Worm (Caenorhabditis elegans) whole organism, late embryonic: ENCODE data around the gene nhr-190.
A peak's percentile ranks its signal among the peaks of the same experiment; 100 is the strongest.
"Not testable (repeated sequence)": the region's sequence is repeated elsewhere in the genome, so short reads cannot be mapped to it uniquely, and the experiment has no call there.

Experiments
- C08G9.2 ChIP-seq: sonication (generic microtip); optimal IDR thresholded peaks from 2 replicates; lab custom pipeline; 2016; ENCODE audit warnings: mild to moderate bottlenecking, missing genetic modification characterization, moderate library complexity, missing compliant biosample characterization
- C38D4.7 ChIP-seq: fragments of 200-800 bp; sonication (Bioruptor generic); optimal IDR thresholded peaks from 2 replicates; lab custom pipeline; 2018; ENCODE audit warnings: mild to moderate bottlenecking, missing genetic modification characterization, moderate library complexity, missing compliant biosample characterization
- K02D7.2 ChIP-seq: sonication (generic microtip); optimal IDR thresholded peaks from 2 replicates; lab custom pipeline; 2017; ENCODE audit warnings: mild to moderate bottlenecking, missing genetic modification characterization, missing compliant biosample characterization
- K09A11.1 ChIP-seq: sonication (generic microtip); optimal IDR thresholded peaks from 2 replicates; lab custom pipeline; 2017; ENCODE audit warnings: antibody characterized with exemption, mild to moderate bottlenecking, missing genetic modification characterization, missing compliant biosample characterization; ENCODE audit not compliant: insufficient read depth
- ahr-1 ChIP-seq: sonication (generic microtip); optimal IDR thresholded peaks from 2 replicates; lab custom pipeline; 2016; ENCODE audit warnings: missing genetic modification characterization, missing compliant biosample characterization
- ceh-18 ChIP-seq: sonication (generic microtip); optimal IDR thresholded peaks from 2 replicates; lab custom pipeline; 2016; ENCODE audit warnings: missing genetic modification characterization, missing compliant biosample characterization
- ceh-24 ChIP-seq: sonication (generic microtip); optimal IDR thresholded peaks from 2 replicates; lab custom pipeline; 2016; ENCODE audit warnings: mild to moderate bottlenecking, missing genetic modification characterization, missing compliant biosample characterization
- ceh-30 ChIP-seq: fragments of 150-350 bp; optimal IDR thresholded peaks from 2 replicates; lab custom pipeline; 2014; ENCODE audit warnings: missing biosample characterization, missing genetic modification characterization
- ceh-45 ChIP-seq: fragments of 200-800 bp; sonication (Bioruptor generic); IDR thresholded peaks from 2 replicates; pipeline ENCODE4 v1.3.6; 2022; ENCODE audit warnings: missing genetic modification reagents, missing genetic modification characterization, missing compliant biosample characterization
- che-1 ChIP-seq: sonication (generic microtip); optimal IDR thresholded peaks from 2 replicates; lab custom pipeline; 2016; ENCODE audit warnings: mild to moderate bottlenecking, missing genetic modification characterization, missing compliant biosample characterization
- dmd-4 ChIP-seq: sonication (generic microtip); optimal IDR thresholded peaks from 2 replicates; lab custom pipeline; 2016; ENCODE audit warnings: borderline replicate concordance, missing genetic modification characterization, missing compliant biosample characterization
- ets-4 ChIP-seq: sonication (generic microtip); optimal IDR thresholded peaks from 2 replicates; lab custom pipeline; 2016; ENCODE audit warnings: missing genetic modification characterization, missing compliant biosample characterization
- eyg-1 ChIP-seq: sonication (generic microtip); optimal IDR thresholded peaks from 2 replicates; lab custom pipeline; 2016; ENCODE audit warnings: missing genotype, missing genetic modification characterization, missing compliant biosample characterization
- fax-1 ChIP-seq: sonication (generic microtip); optimal IDR thresholded peaks from 2 replicates; lab custom pipeline; 2016; ENCODE audit warnings: missing genotype, missing genetic modification characterization, missing compliant biosample characterization
- fkh-6 ChIP-seq: sonication (generic microtip); optimal IDR thresholded peaks from 2 replicates; lab custom pipeline; 2016; ENCODE audit warnings: missing genetic modification characterization, missing compliant biosample characterization
- gmeb-2 ChIP-seq: sonication (generic microtip); optimal IDR thresholded peaks from 2 replicates; lab custom pipeline; 2016; ENCODE audit warnings: missing genetic modification characterization, inconsistent platforms, missing compliant biosample characterization
- hlh-13 ChIP-seq: fragments of 200-800 bp; sonication (Bioruptor generic); optimal IDR thresholded peaks from 2 replicates; lab custom pipeline; 2018; ENCODE audit warnings: mild to moderate bottlenecking, missing genetic modification characterization, missing compliant biosample characterization
- hlh-15 ChIP-seq: sonication (generic microtip); optimal IDR thresholded peaks from 2 replicates; lab custom pipeline; 2016; ENCODE audit warnings: missing genetic modification characterization, missing compliant biosample characterization
- hlh-30 ChIP-seq: sonication (generic microtip); optimal IDR thresholded peaks from 2 replicates; lab custom pipeline; 2017; ENCODE audit warnings: antibody characterized with exemption, missing genetic modification characterization, missing compliant biosample characterization; ENCODE audit not compliant: insufficient read depth
- hlh-6 ChIP-seq: sonication (generic microtip); optimal IDR thresholded peaks from 2 replicates; lab custom pipeline; 2016; ENCODE audit warnings: missing genotype, missing genetic modification characterization, missing compliant biosample characterization
- lin-11 ChIP-seq: fragments of 200-800 bp; sonication (Bioruptor generic); optimal IDR thresholded peaks from 2 replicates; lab custom pipeline; 2018; ENCODE audit warnings: mild to moderate bottlenecking, missing genetic modification characterization, missing compliant biosample characterization
- madf-2 ChIP-seq: sonication (generic microtip); optimal IDR thresholded peaks from 2 replicates; lab custom pipeline; 2017; ENCODE audit warnings: missing genetic modification characterization, missing compliant biosample characterization
- nfya-1 ChIP-seq: sonication (generic microtip); optimal IDR thresholded peaks from 2 replicates; lab custom pipeline; 2017; ENCODE audit warnings: missing genetic modification characterization, mild to moderate bottlenecking, missing compliant biosample characterization, antibody characterized with exemption, moderate library complexity
- nhr-11 ChIP-seq: fragments of 150-350 bp; optimal IDR thresholded peaks from 2 replicates; lab custom pipeline; 2014; ENCODE audit warnings: missing biosample characterization, missing genetic modification characterization
- npax-4 ChIP-seq: sonication (generic microtip); optimal IDR thresholded peaks from 2 replicates; lab custom pipeline; 2016; ENCODE audit warnings: missing genetic modification characterization, missing compliant biosample characterization
- pha-2 ChIP-seq: sonication (generic microtip); optimal IDR thresholded peaks from 2 replicates; lab custom pipeline; 2017; ENCODE audit warnings: mild to moderate bottlenecking, missing genetic modification characterization, missing compliant biosample characterization
- rnt-1 ChIP-seq: sonication (generic microtip); optimal IDR thresholded peaks from 2 replicates; lab custom pipeline; 2016; ENCODE audit warnings: missing genetic modification characterization, missing compliant biosample characterization
- sdc-2 ChIP-seq: sonication (generic microtip); optimal IDR thresholded peaks from 2 replicates; lab custom pipeline; 2016; ENCODE audit warnings: missing genotype, missing genetic modification characterization, missing compliant biosample characterization
- tbx-2 ChIP-seq: sonication (generic microtip); optimal IDR thresholded peaks from 2 replicates; lab custom pipeline; 2016; ENCODE audit warnings: missing genetic modification characterization, missing compliant biosample characterization
- tbx-7 ChIP-seq: sonication (generic microtip); optimal IDR thresholded peaks from 2 replicates; lab custom pipeline; 2016; ENCODE audit warnings: missing genotype, missing genetic modification characterization, missing compliant biosample characterization
- unc-3 ChIP-seq, 2 experiments: fragments of 200-800 bp in 1 of 2; sonication (Bioruptor generic) in 1 of 2; sonication (generic microtip) in 1 of 2; conservative IDR thresholded peaks in 1 of 2; optimal IDR thresholded peaks in 1 of 2; 2 replicates each; pipeline versions ENCODE4 v1.3.6 to Lab custom; 2016 to 2022; ENCODE audit warnings: missing compliant biosample characterization in 2 of 2, missing genetic modification characterization in 2 of 2, missing genetic modification reagents in 1 of 2
- unc-42 ChIP-seq: sonication (generic microtip); optimal IDR thresholded peaks from 2 replicates; lab custom pipeline; 2016; ENCODE audit warnings: missing genotype, missing genetic modification characterization, missing compliant biosample characterization
- zip-5 ChIP-seq: sonication (generic microtip); optimal IDR thresholded peaks from 2 replicates; lab custom pipeline; 2016; ENCODE audit warnings: missing genetic modification characterization, missing compliant biosample characterization
- ztf-16 ChIP-seq: sonication (generic microtip); optimal IDR thresholded peaks from 2 replicates; lab custom pipeline; 2017; ENCODE audit warnings: missing genetic modification characterization, missing compliant biosample characterization

nhr-190 gene

DNA sequence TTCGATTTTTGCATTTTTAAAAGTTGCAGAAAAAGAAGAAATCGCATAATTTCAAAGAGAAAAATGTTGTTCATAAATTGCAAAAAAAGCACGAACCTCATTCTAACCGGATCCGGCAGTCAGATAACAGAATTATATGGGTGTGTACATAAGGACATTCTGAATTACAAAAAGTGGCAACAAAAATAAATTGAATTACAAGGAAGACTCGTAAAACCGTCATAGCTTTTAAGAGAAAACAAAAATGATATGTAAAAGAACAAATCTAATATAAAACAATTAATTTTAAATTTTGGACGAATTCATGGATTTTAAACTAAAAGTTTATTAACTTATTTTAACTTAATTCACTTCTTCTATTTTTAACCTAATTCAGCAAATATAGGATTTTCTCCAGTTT, 17.5 kb upstream of the nhr-190 start, which contains the start of gene F31F4.17:
F31F4.17 (minus strand) TSS at position 101 of the 400 bp plus-strand sequence.
- no peak for TF ChIP-seq zip-5 (tag; lab: Kevin White, UChicago)
- no peak for TF ChIP-seq C08G9.2 (tag; lab: Kevin White, UChicago)
- TF ChIP-seq madf-2 (tag; lab: Kevin White, UChicago) = no peak
- no peak for TF ChIP-seq nhr-11 (tag; lab: Kevin White, UChicago)
- TF ChIP-seq C38D4.7 (GFP tag; lab: Kevin White, UChicago) = no peak
- TF ChIP-seq dmd-4 (tag; lab: Kevin White, UChicago) = no peak
- no peak for TF ChIP-seq npax-4 (tag; lab: Kevin White, UChicago)
- TF ChIP-seq pha-2 (tag; lab: Kevin White, UChicago) = no peak
- TF ChIP-seq K09A11.1 (tag; lab: Kevin White, UChicago) = no peak
- no peak for TF ChIP-seq rnt-1 (tag; lab: Kevin White, UChicago)

DNA sequence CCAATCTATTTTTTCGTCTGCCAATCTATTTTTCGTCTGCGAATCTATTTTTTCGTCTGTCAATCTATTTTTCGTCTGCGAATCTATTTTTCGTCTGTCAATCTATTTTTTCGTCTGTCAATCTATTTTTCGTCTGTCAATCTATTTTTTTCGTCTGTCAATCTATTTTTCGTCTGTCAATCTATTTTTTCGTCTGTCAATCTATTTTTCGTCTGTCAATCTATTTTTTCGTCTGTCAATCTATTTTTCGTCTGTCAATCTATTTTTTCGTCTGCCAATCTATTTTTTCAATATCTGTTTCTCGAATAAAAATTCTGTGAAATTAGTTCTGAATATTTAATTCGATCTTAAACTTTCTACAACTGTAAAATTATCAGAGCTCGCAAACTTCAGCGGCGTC, 15.4 kb upstream of the nhr-190 start:
- 0 out of 2 replicates have a peak, but pooled peaks have one; percentile 49 for TF ChIP-seq unc-3 (GFP tag; conservative IDR thresholded peaks at IDR 0.05; lab: Robert Waterston, UW)
- not testable (repeated sequence) for TF ChIP-seq unc-3 (tag; optimal IDR thresholded peaks at IDR 0.05; lab: Kevin White, UChicago)

DNA sequence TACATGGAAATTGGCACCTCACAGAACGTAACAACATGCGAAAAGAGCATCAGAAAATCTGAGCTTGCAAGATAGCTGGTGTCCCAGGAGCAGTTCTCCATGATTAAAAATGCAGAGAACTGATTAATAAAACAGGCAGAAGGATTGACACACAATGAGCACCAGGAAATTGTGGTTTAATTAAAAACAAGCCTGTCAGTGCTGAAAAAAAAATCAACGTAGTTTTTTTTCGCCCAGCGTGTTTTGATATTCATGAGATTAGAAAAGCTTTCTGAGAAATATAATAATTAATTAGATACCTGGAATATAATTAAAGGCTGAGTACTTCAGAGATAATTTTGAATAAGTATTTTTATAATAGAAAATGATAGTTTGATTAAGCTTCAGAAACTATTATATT, 15.0 kb upstream of the nhr-190 start, which contains the start of gene srh-246:
srh-246 (minus strand) TSS at position 101 of the 400 bp plus-strand sequence.
- no peak for TF ChIP-seq sdc-2
- no peak for TF ChIP-seq nfya-1 (tag; lab: Kevin White, UChicago)
- no peak for TF ChIP-seq ztf-16 (tag; lab: Kevin White, UChicago)
- TF ChIP-seq gmeb-2 (tag; lab: Kevin White, UChicago) = no peak
- no peak for TF ChIP-seq ceh-30 (tag; lab: Kevin White, UChicago)
- TF ChIP-seq, all 69 proteins: peak for 0

DNA sequence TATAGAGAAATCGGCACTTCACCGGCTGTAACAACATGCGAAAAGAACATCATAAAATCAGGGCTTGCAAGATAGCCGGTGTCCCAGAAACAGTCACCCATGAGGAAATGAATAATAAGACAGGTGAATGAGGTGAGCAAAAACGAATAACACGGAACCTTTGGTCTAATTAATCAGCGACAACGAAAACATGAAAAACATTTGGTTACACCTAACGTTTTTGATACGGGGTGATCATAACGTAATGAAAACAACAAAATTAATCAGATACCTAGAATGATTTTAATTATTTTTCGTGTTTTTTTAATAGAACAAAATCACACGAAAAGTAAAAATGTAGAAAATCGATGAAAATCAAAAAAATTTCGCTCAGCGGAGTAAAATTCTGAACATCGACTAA, 13.1 kb upstream of the nhr-190 start, which contains the start of gene srh-245:
srh-245 (minus strand) TSS at position 101 of the 400 bp plus-strand sequence.
- TF ChIP-seq rnt-1 (tag; lab: Kevin White, UChicago) = no peak
- no peak for TF ChIP-seq K02D7.2 (tag; lab: Kevin White, UChicago)
- no peak for TF ChIP-seq gmeb-2 (tag; lab: Kevin White, UChicago)
- no peak for TF ChIP-seq hlh-30 (tag; lab: Kevin White, UChicago)
- no peak for TF ChIP-seq tbx-2 (tag; lab: Kevin White, UChicago)
- TF ChIP-seq ahr-1 = no peak
- TF ChIP-seq tbx-7 (tag; lab: Kevin White, UChicago) = no peak
- no peak for TF ChIP-seq hlh-6 (tag; lab: Kevin White, UChicago)
- TF ChIP-seq hlh-13 (GFP tag; lab: Kevin White, UChicago) = no peak
- TF ChIP-seq dmd-4 (tag; lab: Kevin White, UChicago) = no peak

DNA sequence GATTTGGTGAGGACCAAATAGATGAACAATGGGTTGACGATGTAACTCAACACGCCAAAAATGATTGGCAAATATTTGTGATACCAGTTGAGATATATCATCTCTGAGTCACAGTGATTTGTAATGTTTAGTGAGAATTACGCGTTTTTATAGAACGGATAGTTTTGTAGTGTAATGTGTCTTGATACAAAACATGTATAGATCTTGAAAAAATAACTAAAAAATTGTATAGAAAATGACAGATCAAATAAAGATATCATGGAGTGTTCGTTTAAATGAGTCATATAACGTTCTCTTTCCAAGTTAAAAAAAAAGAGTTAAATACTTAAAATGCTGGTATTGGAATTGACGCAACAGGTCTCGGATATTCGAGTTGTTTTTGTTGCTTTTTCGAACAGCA, 11.7 kb upstream of the nhr-190 start, which contains the start of gene srj-6:
srj-6 (minus strand) TSS at position 101 of the 400 bp plus-strand sequence.
- TF ChIP-seq C08G9.2 (tag; lab: Kevin White, UChicago) (no peak), che-1 (no peak), npax-4 (tag; lab: Kevin White, UChicago) (no peak), lin-11 (tag; lab: Kevin White, UChicago) (no peak), sdc-2 (no peak), eyg-1 (no peak), fkh-6 (tag; lab: Kevin White, UChicago) (no peak), unc-42 (tag; lab: Kevin White, UChicago) (no peak), ahr-1 (no peak), ceh-18 (no peak), nfya-1 (tag; lab: Kevin White, UChicago) (no peak), ets-4 (tag; lab: Kevin White, UChicago) (no peak), ceh-24 (tag; lab: Kevin White, UChicago) (no peak), hlh-15 (tag; lab: Kevin White, UChicago) (no peak), ceh-45 (no peak), fax-1 (no peak)
